Worm (Caenorhabditis elegans) whole organism, young adult: ENCODE data around the gene unc-49.

Experiments used
- B0035.1 ChIP-seq: sonication (generic microtip); optimal IDR thresholded peaks from 2 replicates; lab custom pipeline; 2016; ENCODE audit warnings: missing genetic modification characterization, mild to moderate bottlenecking, missing compliant biosample characterization, missing genotype, missing genetic modification reagents
- B0336.3 ChIP-seq: fragments of 200-800 bp; sonication (Bioruptor generic); IDR thresholded peaks from 2 replicates; pipeline ENCODE4 v1.3.6; 2022; ENCODE audit warnings: missing genetic modification characterization, missing compliant biosample characterization
- C17E4.6 ChIP-seq: fragments of 200-800 bp; sonication (Bioruptor generic); IDR thresholded peaks from 2 replicates; pipeline ENCODE4 v1.3.6; 2022; ENCODE audit warnings: missing genetic modification reagents, missing genetic modification characterization, missing compliant biosample characterization
- F10E7.11 ChIP-seq: sonication (generic microtip); optimal IDR thresholded peaks from 2 replicates; lab custom pipeline; 2017; ENCODE audit warnings: mild to moderate bottlenecking, missing genetic modification characterization, moderate library complexity, missing compliant biosample characterization
- F23B12.7 ChIP-seq: sonication (generic microtip); optimal IDR thresholded peaks from 2 replicates; lab custom pipeline; 2017; ENCODE audit warnings: missing genetic modification characterization, mild to moderate bottlenecking, missing compliant biosample characterization, antibody characterized with exemption, moderate library complexity; ENCODE audit not compliant: insufficient read depth
- F37B4.10 ChIP-seq: fragments of 200-800 bp; sonication (Bioruptor generic); IDR thresholded peaks from 2 replicates; pipeline ENCODE4 v1.3.6; 2022; ENCODE audit warnings: missing genetic modification characterization, missing compliant biosample characterization
- F49E8.2 ChIP-seq: sonication (generic microtip); optimal IDR thresholded peaks from 3 replicates; lab custom pipeline; 2017; ENCODE audit warnings: missing genetic modification characterization, mild to moderate bottlenecking, missing compliant biosample characterization, antibody characterized with exemption, moderate library complexity; ENCODE audit not compliant: insufficient read depth
- F55B11.4 ChIP-seq: sonication (generic microtip); optimal IDR thresholded peaks from 2 replicates; lab custom pipeline; 2016; ENCODE audit warnings: missing compliant biosample characterization, missing genetic modification characterization, borderline replicate concordance; ENCODE audit not compliant: insufficient read depth
- F57A8.1 ChIP-seq: fragments of 200-800 bp; sonication (Bioruptor generic); optimal IDR thresholded peaks from 2 replicates; lab custom pipeline; 2018; ENCODE audit warnings: mild to moderate bottlenecking, missing genetic modification characterization, moderate library complexity, missing compliant biosample characterization
- K11D2.4 ChIP-seq: fragments of 200-800 bp; sonication (Bioruptor generic); IDR thresholded peaks from 2 replicates; pipeline ENCODE4 v1.3.6; 2022; ENCODE audit warnings: missing genetic modification reagents, missing genetic modification characterization, missing compliant biosample characterization
- T07F8.4 ChIP-seq: sonication (generic microtip); optimal IDR thresholded peaks from 2 replicates; lab custom pipeline; 2016; ENCODE audit warnings: mild to moderate bottlenecking, missing genetic modification characterization, moderate library complexity, missing compliant biosample characterization
- Y53G8AR.9 ChIP-seq: fragments of 200-800 bp; sonication (Bioruptor generic); conservative IDR thresholded peaks from 2 replicates; pipeline ENCODE4 v1.3.6; 2022; ENCODE audit warnings: missing genetic modification reagents, missing genetic modification characterization, missing compliant biosample characterization
- Y79H2A.3 ChIP-seq: fragments of 200-800 bp; sonication (Bioruptor generic); conservative IDR thresholded peaks from 2 replicates; pipeline ENCODE4 v1.3.6; 2022; ENCODE audit warnings: missing genetic modification reagents, missing genetic modification characterization, missing compliant biosample characterization
- Y95B8A.8 ChIP-seq: fragments of 200-800 bp; sonication (Bioruptor generic); IDR thresholded peaks from 2 replicates; pipeline ENCODE4 v1.3.6; 2022; ENCODE audit warnings: missing genetic modification reagents, missing genetic modification characterization, missing compliant biosample characterization
- ZK185.1 ChIP-seq: sonication (generic microtip); optimal IDR thresholded peaks from 2 replicates; lab custom pipeline; 2016; ENCODE audit warnings: mild to moderate bottlenecking, missing genetic modification characterization, missing compliant biosample characterization; ENCODE audit not compliant: poor library complexity, severe bottlenecking
- akir-1 ChIP-seq: fragments of 200-800 bp; sonication (Bioruptor generic); optimal IDR thresholded peaks from 2 replicates; lab custom pipeline; 2018; ENCODE audit warnings: mild to moderate bottlenecking, missing genetic modification characterization, moderate library complexity, missing compliant biosample characterization
- athp-1 ChIP-seq: sonication (generic microtip); optimal IDR thresholded peaks from 2 replicates; lab custom pipeline; 2017; ENCODE audit warnings: mild to moderate bottlenecking, missing genetic modification characterization, missing compliant biosample characterization
- attf-5 ChIP-seq: fragments of 200-800 bp; sonication (Bioruptor generic); optimal IDR thresholded peaks from 2 replicates; lab custom pipeline; 2018; ENCODE audit warnings: mild to moderate bottlenecking, missing genetic modification characterization, missing compliant biosample characterization
- attf-6 ChIP-seq: fragments of 200-800 bp; sonication (Bioruptor generic); IDR thresholded peaks from 2 replicates; pipeline ENCODE4 v1.3.6; 2022; ENCODE audit warnings: missing genetic modification reagents, missing genetic modification characterization, missing compliant biosample characterization
- cebp-1 ChIP-seq, 2 experiments: fragments of 200-800 bp in 1 of 2; sonication (Bioruptor generic) in 1 of 2; sonication (generic microtip) in 1 of 2; IDR thresholded peaks in 1 of 2; optimal IDR thresholded peaks in 1 of 2; 2 replicates each; pipeline versions ENCODE4 v1.3.6 to Lab custom; 2017 to 2022; ENCODE audit warnings: missing compliant biosample characterization in 2 of 2, missing genetic modification characterization in 2 of 2, mild to moderate bottlenecking in 1 of 2, missing genetic modification reagents in 1 of 2, moderate library complexity in 1 of 2
- ceh-40 ChIP-seq: fragments of 200-800 bp; sonication (Bioruptor generic); IDR thresholded peaks from 2 replicates; pipeline ENCODE4 v1.3.6; 2022; ENCODE audit warnings: missing genetic modification characterization, missing compliant biosample characterization
- ceh-79 ChIP-seq: sonication (generic microtip); optimal IDR thresholded peaks from 2 replicates; lab custom pipeline; 2017; ENCODE audit warnings: mild to moderate bottlenecking, missing genetic modification characterization, missing compliant biosample characterization
- chd-7 ChIP-seq: sonication (generic microtip); optimal IDR thresholded peaks from 2 replicates; lab custom pipeline; 2016; ENCODE audit warnings: mild to moderate bottlenecking, missing genetic modification characterization, moderate library complexity, missing compliant biosample characterization
- die-1 ChIP-seq: sonication (generic microtip); optimal IDR thresholded peaks from 2 replicates; lab custom pipeline; 2016; ENCODE audit warnings: missing genotype, mild to moderate bottlenecking, missing genetic modification characterization, missing compliant biosample characterization
- dpff-1 ChIP-seq: sonication (generic microtip); optimal IDR thresholded peaks from 2 replicates; lab custom pipeline; 2017; ENCODE audit warnings: mild to moderate bottlenecking, missing genetic modification characterization, missing compliant biosample characterization
- dpl-1 ChIP-seq: fragments of 150-350 bp; optimal IDR thresholded peaks from 2 replicates; lab custom pipeline; 2014; ENCODE audit warnings: missing biosample characterization, missing genetic modification reagents, missing genetic modification characterization
- egl-44 ChIP-seq: fragments of 200-800 bp; sonication (Bioruptor generic); IDR thresholded peaks from 2 replicates; pipeline ENCODE4 v1.3.6; 2022; ENCODE audit warnings: missing genetic modification reagents, missing genetic modification characterization, missing compliant biosample characterization
- ekl-4 ChIP-seq: fragments of 200-800 bp; sonication (Bioruptor generic); IDR thresholded peaks from 2 replicates; pipeline ENCODE4 v1.3.6; 2022; ENCODE audit warnings: missing genetic modification reagents, missing genetic modification characterization, missing compliant biosample characterization
- him-1 ChIP-seq: sonication (generic microtip); optimal IDR thresholded peaks from 2 replicates; lab custom pipeline; 2016; ENCODE audit warnings: missing genotype, missing genetic modification reagents, missing genetic modification characterization, missing compliant biosample characterization
- hmg-20 ChIP-seq: fragments of 200-800 bp; sonication (Bioruptor generic); IDR thresholded peaks from 2 replicates; pipeline ENCODE4 v1.3.6; 2022; ENCODE audit warnings: missing genetic modification reagents, missing genetic modification characterization, missing compliant biosample characterization
- let-607 ChIP-seq, 2 experiments: fragments of 200-800 bp in 1 of 2; sonication (Bioruptor generic) in 1 of 2; sonication (generic microtip) in 1 of 2; optimal IDR thresholded peaks; 2 replicates each; lab custom pipeline; 2016 to 2018; ENCODE audit warnings: mild to moderate bottlenecking in 2 of 2, missing compliant biosample characterization in 2 of 2, missing genetic modification characterization in 2 of 2, moderate library complexity in 2 of 2, missing genotype in 1 of 2
- lin-35 ChIP-seq, 3 experiments: fragments of 150-350 bp in 2 of 3; sonication (generic microtip) in 1 of 3; optimal IDR thresholded peaks; 2 replicates each; lab custom pipeline; 2014 to 2018; ENCODE audit warnings: missing biosample characterization in 3 of 3, missing genetic modification characterization in 3 of 3, missing genetic modification reagents in 3 of 3
- lir-1 ChIP-seq: fragments of 200-800 bp; sonication (Bioruptor generic); conservative IDR thresholded peaks from 2 replicates; pipeline ENCODE4 v1.3.6; 2022; ENCODE audit warnings: missing genetic modification reagents, missing genetic modification characterization, missing compliant biosample characterization
- madf-10 ChIP-seq: sonication (generic microtip); optimal IDR thresholded peaks from 2 replicates; lab custom pipeline; 2016; ENCODE audit warnings: mild to moderate bottlenecking, missing genetic modification characterization, missing compliant biosample characterization
- madf-3 ChIP-seq: fragments of 200-800 bp; sonication (Bioruptor generic); IDR thresholded peaks from 2 replicates; pipeline ENCODE4 v1.3.6; 2022; ENCODE audit warnings: missing genetic modification reagents, missing genetic modification characterization, missing compliant biosample characterization
- mxl-1 ChIP-seq: sonication (generic microtip); optimal IDR thresholded peaks from 2 replicates; lab custom pipeline; 2016; ENCODE audit warnings: missing genetic modification characterization, missing compliant biosample characterization
- nfya-1 ChIP-seq: sonication (generic microtip); optimal IDR thresholded peaks from 2 replicates; lab custom pipeline; 2017; ENCODE audit warnings: antibody characterized with exemption, missing compliant biosample characterization, missing genetic modification characterization, borderline replicate concordance; ENCODE audit not compliant: insufficient read depth
- nhr-179 ChIP-seq: sonication (generic microtip); optimal IDR thresholded peaks from 2 replicates; lab custom pipeline; 2016; ENCODE audit warnings: mild to moderate bottlenecking, missing genetic modification characterization, missing compliant biosample characterization
- rec-8 ChIP-seq, 2 experiments: sonication (generic microtip); optimal IDR thresholded peaks; 2 replicates each; lab custom pipeline; 2016; ENCODE audit warnings: mild to moderate bottlenecking in 2 of 2, missing genetic modification characterization in 2 of 2, missing genetic modification reagents in 2 of 2, missing genotype in 2 of 2, missing biosample characterization in 1 of 2, missing compliant biosample characterization in 1 of 2, moderate library complexity in 1 of 2
- repo-1 ChIP-seq: sonication (generic microtip); optimal IDR thresholded peaks from 2 replicates; lab custom pipeline; 2017; ENCODE audit warnings: mild to moderate bottlenecking, missing genetic modification characterization, missing compliant biosample characterization
- snpc-3.4 ChIP-seq: sonication (generic microtip); optimal IDR thresholded peaks from 2 replicates; lab custom pipeline; 2017; ENCODE audit warnings: missing genetic modification characterization, mild to moderate bottlenecking, missing compliant biosample characterization, antibody characterized with exemption, moderate library complexity, missing genotype, missing genetic modification reagents
- tbp1 ChIP-seq: fragments of 200-800 bp; sonication (Bioruptor generic); optimal IDR thresholded peaks from 2 replicates; lab custom pipeline; 2018; ENCODE audit warnings: mild to moderate bottlenecking, missing genetic modification characterization, missing compliant biosample characterization
- tbx-9 ChIP-seq: sonication (generic microtip); optimal IDR thresholded peaks from 2 replicates; lab custom pipeline; 2016; ENCODE audit warnings: borderline replicate concordance, missing genetic modification characterization, inconsistent platforms, missing compliant biosample characterization
- unc-62 ChIP-seq: fragments of 150-350 bp; optimal IDR thresholded peaks from 2 replicates; lab custom pipeline; 2014; ENCODE audit warnings: missing biosample characterization, missing genetic modification reagents, missing genetic modification characterization
- zim-3 ChIP-seq: sonication (generic microtip); optimal IDR thresholded peaks from 2 replicates; lab custom pipeline; 2017; ENCODE audit warnings: mild to moderate bottlenecking, missing genetic modification characterization, moderate library complexity, missing compliant biosample characterization
- ztf-22 ChIP-seq: fragments of 200-800 bp; sonication (Bioruptor generic); optimal IDR thresholded peaks from 2 replicates; lab custom pipeline; 2018; ENCODE audit warnings: mild to moderate bottlenecking, missing genetic modification characterization, moderate library complexity, missing compliant biosample characterization
- ztf-3 ChIP-seq: fragments of 200-800 bp; sonication (Bioruptor generic); optimal IDR thresholded peaks from 2 replicates; lab custom pipeline; 2018; ENCODE audit warnings: mild to moderate bottlenecking, missing genetic modification characterization, missing compliant biosample characterization

unc-49 gene

ce11 chrIII:10506699-10507248, 13.8 kb upstream of the unc-49 start, which contains the start of the genes sip-1 and sly-1 (continued):
- no peak for TF ChIP-seq B0035.1 (tag; lab: Kevin White, UChicago)
- no peak for TF ChIP-seq ekl-4 (GFP tag; lab: Robert Waterston, UW)
- no peak for TF ChIP-seq nhr-179 (tag; lab: Kevin White, UChicago)
- TF ChIP-seq ztf-22 (GFP tag; lab: Kevin White, UChicago), result no peak
- TF ChIP-seq athp-1 (tag; lab: Kevin White, UChicago), result no peak
- no peak for TF ChIP-seq rec-8 (tag; optimal IDR thresholded peaks at IDR 0.05; lab: Kevin White, UChicago)
- TF ChIP-seq tbp1 (GFP tag; lab: Kevin White, UChicago), result peak; percentile 40
- no peak for TF ChIP-seq akir-1 (GFP tag; lab: Kevin White, UChicago)
- no peak for TF ChIP-seq F49E8.2
- TF ChIP-seq lin-35 (GFP tag; optimal IDR thresholded peaks at IDR 0.05; lab: Kevin White, UChicago), result peak in 1 of 3 experiments; percentile 84
- no peak for TF ChIP-seq T07F8.4 (tag; lab: Kevin White, UChicago)
- no peak for TF ChIP-seq tbx-9 (tag; lab: Kevin White, UChicago)
- TF ChIP-seq Y95B8A.8 (GFP tag; lab: Robert Waterston, UW), result no peak
- TF ChIP-seq Y53G8AR.9, result no peak
- no peak for TF ChIP-seq F57A8.1
- TF ChIP-seq chd-7 (tag; lab: Kevin White, UChicago), result no peak
- no peak for TF ChIP-seq ceh-79 (tag; lab: Kevin White, UChicago)
- no peak for TF ChIP-seq cebp-1 (GFP tag; IDR thresholded peaks at IDR 0.05; lab: Robert Waterston, UW)
- peak; percentile 25 for TF ChIP-seq cebp-1 (tag; optimal IDR thresholded peaks at IDR 0.05; lab: Kevin White, UChicago)
- no peak for TF ChIP-seq ztf-3
- peak; percentile 31; the same call in 1 of the 2 replicates for TF ChIP-seq K11D2.4 (GFP tag; lab: Robert Waterston, UW)
- no peak for TF ChIP-seq madf-3 (GFP tag; lab: Robert Waterston, UW)
- peak; percentile 66 for TF ChIP-seq dpl-1
- TF ChIP-seq die-1 (tag; lab: Kevin White, UChicago), result no peak
- TF ChIP-seq him-1 (tag; lab: Kevin White, UChicago), result no peak
- TF ChIP-seq mxl-1 (tag; lab: Kevin White, UChicago), result no peak
- peak; percentile 66 for TF ChIP-seq attf-5 (GFP tag; lab: Kevin White, UChicago)
- no peak for TF ChIP-seq B0336.3
- no peak for TF ChIP-seq F37B4.10 (GFP tag; lab: Robert Waterston, UW)
- no peak for TF ChIP-seq F10E7.11 (tag; lab: Kevin White, UChicago)
- no peak for TF ChIP-seq F55B11.4
- TF ChIP-seq attf-6 (GFP tag; lab: Robert Waterston, UW), result no peak
- TF ChIP-seq lir-1 (GFP tag; lab: Robert Waterston, UW), result no peak
- peak; percentile 48 for TF ChIP-seq F23B12.7 (tag; lab: Kevin White, UChicago)
- TF ChIP-seq let-607 (tag; optimal IDR thresholded peaks at IDR 0.05; lab: Kevin White, UChicago), result peak; percentile 32 to 84
- TF ChIP-seq unc-62, result no peak
- TF ChIP-seq snpc-3.4 (tag; lab: Kevin White, UChicago), result no peak
- TF ChIP-seq repo-1 (tag; lab: Kevin White, UChicago), result no peak
- no peak for TF ChIP-seq nfya-1 (tag; lab: Kevin White, UChicago)
- no peak for TF ChIP-seq Y79H2A.3 (GFP tag; lab: Robert Waterston, UW)
- TF ChIP-seq madf-10 (tag; lab: Kevin White, UChicago), result no peak
- no peak for TF ChIP-seq egl-44 (GFP tag; lab: Robert Waterston, UW)
- TF ChIP-seq C17E4.6, result no peak
- TF ChIP-seq ceh-40, result no peak
- TF ChIP-seq dpff-1 (tag; lab: Kevin White, UChicago), result no peak
- no peak for TF ChIP-seq zim-3 (tag; lab: Kevin White, UChicago)
- no peak for TF ChIP-seq hmg-20
- no peak for TF ChIP-seq ZK185.1
